Worm (Caenorhabditis elegans) whole organism, late embryonic: Measurements from ENCODE around the gene C27F2.9.

ENCODE experiments used
- F13H6.1 ChIP-seq: sonication (generic microtip); optimal IDR thresholded peaks from 2 replicates; lab custom pipeline; 2016; ENCODE audit warnings: missing genetic modification characterization, missing compliant biosample characterization
- ahr-1 ChIP-seq: sonication (generic microtip); optimal IDR thresholded peaks from 2 replicates; lab custom pipeline; 2016; ENCODE audit warnings: missing genetic modification characterization, missing compliant biosample characterization
- che-1 ChIP-seq: sonication (generic microtip); optimal IDR thresholded peaks from 2 replicates; lab custom pipeline; 2016; ENCODE audit warnings: mild to moderate bottlenecking, missing genetic modification characterization, missing compliant biosample characterization
- elt-2 ChIP-seq: sonication (generic microtip); optimal IDR thresholded peaks from 2 replicates; lab custom pipeline; 2016; ENCODE audit warnings: missing genetic modification reagents, missing genetic modification characterization, missing compliant biosample characterization
- fkh-10 ChIP-seq: fragments of 150-350 bp; optimal IDR thresholded peaks from 2 replicates; lab custom pipeline; 2014; ENCODE audit warnings: missing biosample characterization, missing genetic modification reagents, missing genetic modification characterization
- hlh-15 ChIP-seq: sonication (generic microtip); optimal IDR thresholded peaks from 2 replicates; lab custom pipeline; 2016; ENCODE audit warnings: missing genetic modification characterization, missing compliant biosample characterization
- pag-3 ChIP-seq: sonication (generic microtip); optimal IDR thresholded peaks from 2 replicates; lab custom pipeline; 2016; ENCODE audit warnings: missing compliant biosample characterization, missing genetic modification characterization, borderline replicate concordance
- pros-1 ChIP-seq: fragments of 150-350 bp; optimal IDR thresholded peaks from 2 replicates; lab custom pipeline; 2014; ENCODE audit warnings: missing biosample characterization, missing genetic modification reagents, missing genetic modification characterization
- sox-4 ChIP-seq: sonication (generic microtip); optimal IDR thresholded peaks from 2 replicates; lab custom pipeline; 2017; ENCODE audit warnings: mild to moderate bottlenecking, missing genetic modification characterization, inconsistent platforms, missing compliant biosample characterization
- unc-55 ChIP-seq: sonication (generic microtip); optimal IDR thresholded peaks from 2 replicates; lab custom pipeline; 2017; ENCODE audit warnings: missing biosample characterization, missing genetic modification reagents, missing genetic modification characterization
- unc-86 ChIP-seq: sonication (generic microtip); optimal IDR thresholded peaks from 2 replicates; lab custom pipeline; 2016; ENCODE audit warnings: missing genetic modification characterization, missing compliant biosample characterization

DNA sequence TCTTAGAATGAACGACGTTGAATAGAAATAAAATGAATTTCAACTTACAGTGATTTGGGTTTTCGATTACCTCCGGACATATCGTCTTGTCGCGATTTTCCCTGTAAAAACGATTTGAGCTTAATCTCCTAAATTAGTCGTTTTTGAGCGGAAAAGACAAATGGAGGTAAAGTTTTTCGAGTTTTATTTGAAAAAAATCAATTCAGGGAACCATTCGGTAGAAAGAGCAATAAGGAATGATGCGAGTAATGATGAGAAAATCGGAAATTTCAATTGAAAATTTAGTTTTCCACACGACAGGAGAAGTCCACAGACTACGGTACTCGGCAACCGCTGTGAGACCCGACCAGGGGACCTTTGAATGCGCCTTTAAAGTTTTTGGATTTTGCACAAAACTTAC lies 39.4 kb upstream of the C27F2.9 start, which contains the start of gene R144.10:
- TF ChIP-seq che-1 = no peak
- no peak for TF ChIP-seq sox-4 (tag; lab: Kevin White, UChicago)
- TF ChIP-seq unc-55 (GFP tag; lab: Kevin White, UChicago) = no peak
- TF ChIP-seq elt-2 (tag; lab: Kevin White, UChicago) = no peak
- TF ChIP-seq hlh-15 (tag; lab: Kevin White, UChicago) = no peak
- no peak for TF ChIP-seq fkh-10 (GFP tag; lab: Kevin White, UChicago)
- TF ChIP-seq pag-3 (tag; lab: Kevin White, UChicago) = no peak
- no peak for TF ChIP-seq pros-1 (tag; lab: Kevin White, UChicago)
- no peak for TF ChIP-seq unc-86 (tag; lab: Kevin White, UChicago)
- TF ChIP-seq F13H6.1 (tag; lab: Kevin White, UChicago) = no peak
- TF ChIP-seq ahr-1 (tag; lab: Kevin White, UChicago) = no peak
